Worm (Caenorhabditis elegans) whole organism, young adult: ENCODE data around the gene srsx-13.

Experiments used
- B0336.3 ChIP-seq: fragments of 200-800 bp; sonication (Bioruptor generic); IDR thresholded peaks from 2 replicates; pipeline ENCODE4 v1.3.6; 2022; ENCODE audit warnings: missing genetic modification characterization, missing compliant biosample characterization
- F39B2.1 ChIP-seq: fragments of 200-800 bp; sonication (Bioruptor generic); IDR thresholded peaks from 2 replicates; pipeline ENCODE4 v1.3.6; 2022; ENCODE audit warnings: missing genetic modification reagents, missing genetic modification characterization, missing compliant biosample characterization
- Y56A3A.18 ChIP-seq: fragments of 200-800 bp; sonication (Bioruptor generic); IDR thresholded peaks from 2 replicates; pipeline ENCODE4 v1.3.6; 2022; ENCODE audit warnings: missing genetic modification reagents, missing genetic modification characterization, missing compliant biosample characterization
- Y67H2A.10 ChIP-seq: fragments of 200-800 bp; sonication (Bioruptor generic); conservative IDR thresholded peaks from 2 replicates; pipeline ENCODE4 v1.3.6; 2022; ENCODE audit warnings: missing genetic modification reagents, missing genetic modification characterization, missing compliant biosample characterization
- ama-1 ChIP-seq, 3 experiments: fragments of 150-350 bp in 1 of 3; sonication (generic microtip) in 2 of 3; optimal IDR thresholded peaks; 2 replicates each; lab custom pipeline; 2014 to 2018; ENCODE audit warnings: missing biosample characterization in 2 of 3, missing genetic modification characterization in 2 of 3, missing genetic modification reagents in 2 of 3
- aptf-3 ChIP-seq: fragments of 200-800 bp; sonication (Bioruptor generic); IDR thresholded peaks from 2 replicates; pipeline ENCODE4 v1.3.6; 2022; ENCODE audit warnings: missing genetic modification characterization, missing compliant biosample characterization
- dpl-1 ChIP-seq: fragments of 150-350 bp; optimal IDR thresholded peaks from 2 replicates; lab custom pipeline; 2014; ENCODE audit warnings: missing biosample characterization, missing genetic modification reagents, missing genetic modification characterization
- ets-4 ChIP-seq: fragments of 200-800 bp; sonication (Bioruptor generic); optimal IDR thresholded peaks from 2 replicates; lab custom pipeline; 2018; ENCODE audit warnings: mild to moderate bottlenecking, missing genetic modification characterization, missing compliant biosample characterization
- lin-35 ChIP-seq, 3 experiments: fragments of 150-350 bp in 2 of 3; sonication (generic microtip) in 1 of 3; optimal IDR thresholded peaks; 2 replicates each; lab custom pipeline; 2014 to 2018; ENCODE audit warnings: missing biosample characterization in 3 of 3, missing genetic modification characterization in 3 of 3, missing genetic modification reagents in 3 of 3
- nhr-80 ChIP-seq: sonication (generic microtip); optimal IDR thresholded peaks from 2 replicates; lab custom pipeline; 2016; ENCODE audit warnings: missing genetic modification characterization, missing compliant biosample characterization
- pbrm-1 ChIP-seq: fragments of 200-800 bp; sonication (Bioruptor generic); IDR thresholded peaks from 2 replicates; pipeline ENCODE4 v1.3.6; 2022; ENCODE audit warnings: missing genetic modification reagents, missing genetic modification characterization, missing compliant biosample characterization
- tbx-9 ChIP-seq: sonication (generic microtip); optimal IDR thresholded peaks from 2 replicates; lab custom pipeline; 2016; ENCODE audit warnings: borderline replicate concordance, missing genetic modification characterization, inconsistent platforms, missing compliant biosample characterization
- zim-3 ChIP-seq: sonication (generic microtip); optimal IDR thresholded peaks from 2 replicates; lab custom pipeline; 2017; ENCODE audit warnings: mild to moderate bottlenecking, missing genetic modification characterization, moderate library complexity, missing compliant biosample characterization
- ztf-28 ChIP-seq: fragments of 200-800 bp; sonication (Bioruptor generic); IDR thresholded peaks from 2 replicates; pipeline ENCODE4 v1.3.6; 2022; ENCODE audit warnings: missing genetic modification reagents, missing genetic modification characterization, missing compliant biosample characterization

ce11 chrV:4974677-4975076 is 8.3 kb downstream of the srsx-13 start, which contains the start of gene srsx-10:
- TF ChIP-seq ets-4 (GFP tag; lab: Kevin White, UChicago), result no peak
- TF ChIP-seq Y56A3A.18, result no peak
- no peak for TF ChIP-seq nhr-80 (tag; lab: Kevin White, UChicago)
- TF ChIP-seq Y67H2A.10, result no peak
- TF ChIP-seq F39B2.1 (GFP tag; lab: Robert Waterston, UW), result no peak
- TF ChIP-seq B0336.3 (GFP tag; lab: Robert Waterston, UW), result no peak
- no peak for TF ChIP-seq pbrm-1 (GFP tag; lab: Robert Waterston, UW)
- no peak for TF ChIP-seq dpl-1 (GFP tag; lab: Kevin White, UChicago)
- TF ChIP-seq zim-3 (tag; lab: Kevin White, UChicago), result no peak
- TF ChIP-seq ztf-28 (GFP tag; lab: Robert Waterston, UW), result no peak
- TF ChIP-seq ama-1 (optimal IDR thresholded peaks at IDR 0.05; lab: Kevin White, UChicago), result no peak
- no peak for TF ChIP-seq ama-1 (GFP tag; optimal IDR thresholded peaks at IDR 0.05; lab: Kevin White, UChicago)
- TF ChIP-seq aptf-3 (GFP tag; lab: Robert Waterston, UW), result no peak
- TF ChIP-seq lin-35 (GFP tag; optimal IDR thresholded peaks at IDR 0.05; lab: Kevin White, UChicago), result no peak
- TF ChIP-seq tbx-9 (tag; lab: Kevin White, UChicago), result no peak
